Fruit fly (Drosophila melanogaster): ENCODE results near the gene CG6006.

The CG6006 gene

DNA sequence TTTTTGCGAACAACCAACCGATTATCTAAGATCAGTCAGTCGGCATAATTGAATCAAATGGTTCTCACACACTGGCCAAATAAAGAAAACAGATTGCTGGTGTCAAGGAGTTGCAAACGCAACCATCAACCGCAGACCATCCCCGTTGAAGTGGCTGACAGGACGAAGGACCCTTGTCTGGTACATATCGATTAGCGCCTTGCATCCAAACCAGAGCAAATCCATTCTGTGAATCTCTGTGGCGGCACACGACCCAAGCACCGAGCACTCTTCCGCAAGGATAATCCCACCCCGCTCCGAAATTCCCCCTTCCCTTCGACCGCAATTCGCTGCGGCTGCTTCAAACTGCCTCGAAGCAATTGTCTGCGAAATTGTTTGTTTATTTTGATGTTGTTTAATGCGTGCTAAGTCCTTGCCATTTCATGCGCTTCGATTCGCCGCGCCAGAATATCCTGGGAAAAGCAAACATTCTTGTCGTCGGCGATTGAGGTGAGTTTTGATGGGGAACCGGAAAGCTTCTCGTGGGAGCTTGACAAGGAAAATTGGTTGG, 1.4 kb upstream of the CG6006 start:
- TF ChIP-seq pad (GFP tag; optimal IDR thresholded peaks at IDR 0.05) (no peak), bab1 (GFP tag; optimal IDR thresholded peaks at IDR 0.05) (no peak), CG11617 (GFP tag; optimal IDR thresholded peaks at IDR 0.05) (no peak), CG5204 (GFP tag; optimal IDR thresholded peaks at IDR 0.05) (no peak), Clk (GFP tag; optimal IDR thresholded peaks at IDR 0.05) (no peak), Crg-1 (GFP tag; optimal IDR thresholded peaks at IDR 0.05) (no peak), CG33017 (tag; optimal IDR thresholded peaks at IDR 0.05) (no peak), tj (GFP tag; optimal IDR thresholded peaks at IDR 0.05) (no peak), CG14711 (tag; optimal IDR thresholded peaks at IDR 0.05) (no peak), CG7045 (GFP tag; optimal IDR thresholded peaks at IDR 0.05) (no peak), cic (GFP tag; optimal IDR thresholded peaks at IDR 0.05) (no peak), ovo (GFP tag; optimal IDR thresholded peaks at IDR 0.05) (no peak), CG1620 (GFP tag; optimal IDR thresholded peaks at IDR 0.05) (no peak), toe (GFP tag; optimal IDR thresholded peaks at IDR 0.05) (no peak), CG7101 (tag; optimal IDR thresholded peaks at IDR 0.05) (no peak)

dm6 chr3R:16154263-16154662, 519 bp upstream of the CG6006 start:
- TF ChIP-seq Hr96 (GFP tag; optimal IDR thresholded peaks at IDR 0.05) (peak; percentile 43), CG1620 (GFP tag; optimal IDR thresholded peaks at IDR 0.05) (peak; percentile 41), cnc (optimal IDR thresholded peaks at IDR 0.05) (no peak), CG14711 (tag; optimal IDR thresholded peaks at IDR 0.05) (no peak), CG33017 (tag; optimal IDR thresholded peaks at IDR 0.05) (peak; percentile 34), toe (GFP tag; optimal IDR thresholded peaks at IDR 0.05) (no peak), Clk (GFP tag; optimal IDR thresholded peaks at IDR 0.05) (no peak), bab1 (GFP tag; optimal IDR thresholded peaks at IDR 0.05) (no peak), pad (GFP tag; optimal IDR thresholded peaks at IDR 0.05) (no peak), CG5204 (GFP tag; optimal IDR thresholded peaks at IDR 0.05) (no peak), ovo (GFP tag; optimal IDR thresholded peaks at IDR 0.05) (peak; percentile 2), CG11617 (GFP tag; optimal IDR thresholded peaks at IDR 0.05) (no peak), tj (GFP tag; optimal IDR thresholded peaks at IDR 0.05) (peak; percentile 8), Crg-1 (GFP tag; optimal IDR thresholded peaks at IDR 0.05) (peak; percentile 4), kay (GFP tag; ENCODE audit: borderline replicate concordance) (no peak), CG7045 (GFP tag; optimal IDR thresholded peaks at IDR 0.05) (no peak), Mnt (GFP tag; optimal IDR thresholded peaks at IDR 0.05) (no peak), CG7101 (tag; optimal IDR thresholded peaks at IDR 0.05) (no peak), cic (GFP tag; optimal IDR thresholded peaks at IDR 0.05) (no peak), CG12768 (GFP tag; optimal IDR thresholded peaks at IDR 0.05) (no peak)

dm6 chr3R:16156032-16156431, 1.2 kb downstream of the CG6006 start:
- no peak for TF ChIP-seq cic (GFP tag; optimal IDR thresholded peaks at IDR 0.05)
- TF ChIP-seq ovo (GFP tag; optimal IDR thresholded peaks at IDR 0.05) = peak; percentile 34
- peak; percentile 91 for TF ChIP-seq kay (GFP tag; ENCODE audit: borderline replicate concordance)
- no peak for TF ChIP-seq CG1620 (GFP tag; optimal IDR thresholded peaks at IDR 0.05)
- TF ChIP-seq toe (GFP tag; optimal IDR thresholded peaks at IDR 0.05) = no peak

DNA sequence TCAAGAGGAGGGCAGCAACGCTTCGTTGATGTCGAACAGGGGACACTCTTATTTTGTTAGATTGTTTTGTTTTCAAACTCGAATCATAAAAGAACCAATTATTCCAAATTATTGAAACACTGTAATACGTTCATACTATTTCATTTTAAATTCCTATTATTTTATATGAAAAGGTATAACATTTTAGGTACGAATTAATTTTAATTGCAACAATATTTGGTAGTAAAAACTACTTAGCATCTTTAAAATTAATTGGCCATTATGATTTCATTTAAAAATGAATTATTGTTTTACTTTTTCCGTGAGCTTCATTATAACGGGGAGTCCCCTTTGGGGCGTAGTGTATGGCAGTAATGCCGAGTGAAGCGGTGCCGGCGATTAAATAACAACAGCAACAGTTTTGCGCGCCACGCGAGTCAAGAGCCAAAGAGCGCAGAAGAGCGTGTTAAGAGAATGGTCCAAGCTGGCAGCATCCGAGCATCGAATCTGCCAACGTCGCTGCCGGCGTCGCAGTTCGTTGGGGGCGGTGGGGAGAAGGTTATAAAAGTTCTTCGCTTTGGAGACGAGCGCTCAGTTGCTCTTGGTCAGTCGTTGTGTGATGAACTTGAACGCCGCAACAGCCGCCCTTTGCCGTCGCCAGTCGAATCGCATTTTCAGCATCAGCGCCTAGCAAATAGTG, 2.9 kb downstream of the CG6006 start:
- TF ChIP-seq bab1 (GFP tag; optimal IDR thresholded peaks at IDR 0.05) (no peak), CG7045 (GFP tag; optimal IDR thresholded peaks at IDR 0.05) (peak; percentile 8), Mnt (GFP tag; optimal IDR thresholded peaks at IDR 0.05) (peak; percentile 5), CG11617 (GFP tag; optimal IDR thresholded peaks at IDR 0.05) (peak; percentile 7), CG7101 (tag; optimal IDR thresholded peaks at IDR 0.05) (no peak), CG5204 (GFP tag; optimal IDR thresholded peaks at IDR 0.05) (peak; percentile 33), pad (GFP tag; optimal IDR thresholded peaks at IDR 0.05) (no peak), CG14711 (tag; optimal IDR thresholded peaks at IDR 0.05) (no peak)

- TF ChIP-seq ovo (GFP tag; optimal IDR thresholded peaks at IDR 0.05) = no peak
- no peak for TF ChIP-seq CG5204 (GFP tag; optimal IDR thresholded peaks at IDR 0.05)
- TF ChIP-seq CG1620 (GFP tag; optimal IDR thresholded peaks at IDR 0.05) = no peak
- no peak for TF ChIP-seq Clk (GFP tag; optimal IDR thresholded peaks at IDR 0.05)
Observed at dm6 chr3R:16168088-16168487, 13.3 kb downstream of the CG6006 start.

DNA sequence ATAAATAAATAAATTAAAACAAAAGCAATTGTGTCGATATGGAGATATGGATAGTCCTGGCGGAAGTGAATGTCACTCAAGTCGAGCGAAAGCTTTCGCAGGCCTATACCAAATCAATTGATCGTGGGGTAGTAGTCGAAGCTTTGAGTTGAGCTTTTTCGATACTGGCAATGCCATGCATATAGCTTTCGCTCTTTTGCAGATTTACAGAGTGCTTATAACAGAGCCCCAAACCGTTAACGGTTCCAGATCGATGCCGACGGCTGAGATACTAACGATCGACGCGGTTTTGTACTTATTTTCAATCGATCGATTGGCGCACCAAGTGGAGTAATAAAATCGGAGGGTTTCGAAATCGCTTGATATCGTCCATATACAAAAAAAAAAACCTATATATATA, 17.0 kb downstream of the CG6006 start, which contains the start of gene CG8925:
CG8925 (plus strand) TSS at position 245 of the 400 bp plus-strand sequence.
- no peak for TF ChIP-seq ovo (GFP tag; optimal IDR thresholded peaks at IDR 0.05)
- no peak for TF ChIP-seq CG14711 (tag; optimal IDR thresholded peaks at IDR 0.05)
- TF ChIP-seq kay (GFP tag; ENCODE audit: borderline replicate concordance) = no peak
- TF ChIP-seq CG7045 (GFP tag; optimal IDR thresholded peaks at IDR 0.05) = no peak
- TF ChIP-seq Crg-1 (GFP tag; optimal IDR thresholded peaks at IDR 0.05) = no peak
- TF ChIP-seq Mnt (GFP tag; optimal IDR thresholded peaks at IDR 0.05) = no peak
- no peak for TF ChIP-seq tj (GFP tag; optimal IDR thresholded peaks at IDR 0.05)
- no peak for TF ChIP-seq pad (GFP tag; optimal IDR thresholded peaks at IDR 0.05)
- TF ChIP-seq cnc (optimal IDR thresholded peaks at IDR 0.05) = no peak
- no peak for TF ChIP-seq CG11617 (GFP tag; optimal IDR thresholded peaks at IDR 0.05)
- TF ChIP-seq Hr96 (GFP tag; optimal IDR thresholded peaks at IDR 0.05) = no peak
- no peak for TF ChIP-seq bab1 (GFP tag; optimal IDR thresholded peaks at IDR 0.05)
- TF ChIP-seq Clk (GFP tag; optimal IDR thresholded peaks at IDR 0.05) = no peak

Data from whole organism, adult.